Fruit fly (Drosophila melanogaster) whole organism, embryonic: ENCODE results near the gene RhoGAP100F.

Source experiments
- CG16779 ChIP-seq: fragments of 200-800 bp; sonication (Bioruptor generic); IDR thresholded peaks from 2 replicates; pipeline ENCODE4 v1.3.6; 2022; ENCODE audit warnings: missing biosample characterization, missing genetic modification characterization
- CG31365 ChIP-seq: fragments of 200-800 bp; sonication (Bioruptor generic); optimal IDR thresholded peaks from 2 replicates; lab custom pipeline; 2018; ENCODE audit warnings: missing biosample characterization, mild to moderate bottlenecking, missing genetic modification characterization
- CG5245 ChIP-seq: fragments of 200-800 bp; sonication (Bioruptor generic); optimal IDR thresholded peaks from 3 replicates; lab custom pipeline; 2016; ENCODE audit warnings: missing biosample characterization, missing genetic modification characterization
- CG7963 ChIP-seq: fragments of 200-800 bp; sonication (Bioruptor generic); IDR thresholded peaks from 3 replicates; pipeline ENCODE4 v1.3.6; 2022; ENCODE audit warnings: missing biosample characterization, missing genetic modification characterization; ENCODE audit not compliant: partially characterized antibody
- CG8388 ChIP-seq: fragments of 200-800 bp; sonication (Bioruptor generic); optimal IDR thresholded peaks from 2 replicates; lab custom pipeline; 2019; ENCODE audit warnings: missing biosample characterization, mild to moderate bottlenecking, missing genetic modification characterization, moderate library complexity
- H15 ChIP-seq: fragments of 200-800 bp; sonication (Bioruptor generic); IDR thresholded peaks from 3 replicates; pipeline ENCODE4 v1.3.6; 2022; ENCODE audit warnings: missing biosample characterization, missing genetic modification characterization

- TF ChIP-seq CG8388 (GFP tag; lab: Kevin White, UChicago) (no peak), H15 (GFP tag; lab: Robert Waterston, UW) (no peak), CG16779 (GFP tag; lab: Robert Waterston, UW) (no peak), CG5245 (GFP tag; lab: Kevin White, UChicago) (no peak), CG31365 (no peak), CG7963 (GFP tag; lab: Robert Waterston, UW) (no peak)
These were observed 39.8 kb downstream of the RhoGAP100F start for dm6 chr3R:31852185-31852584.
